Fruit fly (Drosophila melanogaster) whole organism, embryonic: ENCODE results near the gene CG6830.

Experiments used
- Asciz ChIP-seq: fragments of 200-800 bp; sonication (Bioruptor generic); optimal IDR thresholded peaks from 2 replicates; lab custom pipeline; 2017; ENCODE audit warnings: missing biosample characterization, mild to moderate bottlenecking, missing genetic modification characterization, missing genetic modification reagents
- CG11504 ChIP-seq: fragments of 200-800 bp; sonication (Bioruptor generic); optimal IDR thresholded peaks from 3 replicates; lab custom pipeline; 2019; ENCODE audit warnings: missing biosample characterization, mild to moderate bottlenecking, missing genetic modification characterization, moderate library complexity
- CG15073 ChIP-seq: fragments of 200-800 bp; sonication (Bioruptor generic); optimal IDR thresholded peaks from 2 replicates; lab custom pipeline; 2016; ENCODE audit warnings: missing biosample characterization, missing genetic modification characterization
- CG17829 ChIP-seq: fragments of 200-800 bp; optimal IDR thresholded peaks from 2 replicates; lab custom pipeline; 2019; ENCODE audit warnings: missing biosample characterization, mild to moderate bottlenecking, missing genetic modification characterization, moderate library complexity
- CG2129 ChIP-seq: fragments of 200-800 bp; sonication (Bioruptor generic); IDR thresholded peaks from 2 replicates; pipeline ENCODE4 v1.3.6; 2022; ENCODE audit warnings: missing biosample characterization, missing genetic modification characterization; ENCODE audit not compliant: partially characterized antibody
- CG3065 ChIP-seq: fragments of 200-800 bp; sonication (Bioruptor generic); optimal IDR thresholded peaks from 2 replicates; lab custom pipeline; 2016; ENCODE audit warnings: missing biosample characterization, missing genetic modification characterization
- CG31365 ChIP-seq: fragments of 200-800 bp; sonication (Bioruptor generic); optimal IDR thresholded peaks from 2 replicates; lab custom pipeline; 2018; ENCODE audit warnings: missing biosample characterization, mild to moderate bottlenecking, missing genetic modification characterization
- CG3407 ChIP-seq: fragments of 200-800 bp; sonication (Bioruptor generic); optimal IDR thresholded peaks from 2 replicates; lab custom pipeline; 2018; ENCODE audit warnings: missing biosample characterization, mild to moderate bottlenecking, missing genetic modification characterization
- CG34422 ChIP-seq: fragments of 200-800 bp; sonication (Bioruptor generic); IDR thresholded peaks from 3 replicates; pipeline ENCODE4 v1.3.6; 2022; ENCODE audit warnings: missing biosample characterization, missing genetic modification characterization
- CG4360 ChIP-seq: fragments of 200-800 bp; sonication (Bioruptor generic); IDR thresholded peaks from 2 replicates; pipeline ENCODE4 v1.3.6; 2022; ENCODE audit warnings: missing biosample characterization, missing genetic modification characterization
- CG4854 ChIP-seq: fragments of 200-800 bp; sonication (Bioruptor generic); optimal IDR thresholded peaks from 2 replicates; lab custom pipeline; 2016; ENCODE audit warnings: missing biosample characterization, missing genetic modification characterization, inconsistent platforms
- CG7987 ChIP-seq: fragments of 200-800 bp; sonication (Bioruptor generic); optimal IDR thresholded peaks from 2 replicates; lab custom pipeline; 2018; ENCODE audit warnings: missing biosample characterization, mild to moderate bottlenecking, missing genetic modification characterization, moderate library complexity
- CG8388 ChIP-seq: fragments of 200-800 bp; sonication (Bioruptor generic); optimal IDR thresholded peaks from 2 replicates; lab custom pipeline; 2019; ENCODE audit warnings: missing biosample characterization, mild to moderate bottlenecking, missing genetic modification characterization, moderate library complexity
- CG8944 ChIP-seq: fragments of 200-800 bp; sonication (Bioruptor generic); optimal IDR thresholded peaks from 3 replicates; lab custom pipeline; 2016; ENCODE audit warnings: missing biosample characterization, missing genetic modification characterization
- CG9215 ChIP-seq: fragments of 200-800 bp; sonication (Bioruptor generic); IDR thresholded peaks from 2 replicates; pipeline ENCODE4 v1.3.6; 2022; ENCODE audit warnings: missing biosample characterization, missing genetic modification characterization
- CG9817 ChIP-seq: fragments of 200-800 bp; sonication (Bioruptor generic); optimal IDR thresholded peaks from 2 replicates; lab custom pipeline; 2018; ENCODE audit warnings: missing biosample characterization, mild to moderate bottlenecking, missing genetic modification characterization, moderate library complexity
- Dfd ChIP-seq, 2 experiments: fragments of >200 bp; optimal IDR thresholded peaks; 2 replicates each; lab custom pipeline; 2017; ENCODE audit warnings: missing biosample characterization in 2 of 2, missing genetic modification characterization in 2 of 2
- Doc3 ChIP-seq: fragments of 200-800 bp; sonication (Bioruptor generic); IDR thresholded peaks from 3 replicates; pipeline ENCODE4 v1.3.6; 2022; ENCODE audit warnings: missing biosample characterization, missing genetic modification characterization; ENCODE audit not compliant: partially characterized antibody
- Dref ChIP-seq: fragments of 200-800 bp; sonication (Bioruptor generic); IDR thresholded peaks from 2 replicates; pipeline ENCODE4 v1.3.6; 2022; ENCODE audit warnings: missing biosample characterization, missing genetic modification characterization
- H15 ChIP-seq: fragments of 200-800 bp; sonication (Bioruptor generic); IDR thresholded peaks from 3 replicates; pipeline ENCODE4 v1.3.6; 2022; ENCODE audit warnings: missing biosample characterization, missing genetic modification characterization
- HmgZ ChIP-seq: fragments of 200-800 bp; sonication (Bioruptor generic); optimal IDR thresholded peaks from 2 replicates; lab custom pipeline; 2018; ENCODE audit warnings: missing biosample characterization, mild to moderate bottlenecking, missing genetic modification characterization
- Lpt ChIP-seq: fragments of >200 bp; optimal IDR thresholded peaks from 2 replicates; lab custom pipeline; 2018; ENCODE audit warnings: missing biosample characterization, missing genetic modification characterization
- MESR4 ChIP-seq: fragments of 200-800 bp; sonication (Bioruptor generic); optimal IDR thresholded peaks from 2 replicates; lab custom pipeline; 2018; ENCODE audit warnings: missing biosample characterization, mild to moderate bottlenecking, missing genetic modification characterization, moderate library complexity
- Mrtf ChIP-seq: fragments of 200-800 bp; sonication (Bioruptor generic); IDR thresholded peaks from 3 replicates; pipeline ENCODE4 v1.3.6; 2022; ENCODE audit warnings: missing biosample characterization, missing genetic modification characterization
- Ptx1 ChIP-seq: fragments of 200-800 bp; sonication (Bioruptor generic); IDR thresholded peaks from 2 replicates; pipeline ENCODE4 v1.3.6; 2022; ENCODE audit warnings: missing biosample characterization, missing genetic modification characterization
- Rfx ChIP-seq: fragments of 200-800 bp; sonication (Bioruptor generic); IDR thresholded peaks from 2 replicates; pipeline ENCODE4 v1.3.6; 2022; ENCODE audit warnings: missing biosample characterization, missing genetic modification characterization
- Xrp1 ChIP-seq: fragments of 200-800 bp; sonication (Bioruptor generic); IDR thresholded peaks from 2 replicates; pipeline ENCODE4 v1.3.6; 2022; ENCODE audit warnings: missing biosample characterization, missing genetic modification characterization
- bab2 ChIP-seq: fragments of 200-800 bp; sonication (Bioruptor generic); optimal IDR thresholded peaks from 2 replicates; lab custom pipeline; 2016; ENCODE audit warnings: missing biosample characterization, missing genetic modification characterization
- corto ChIP-seq: fragments of 200-800 bp; sonication (Bioruptor generic); optimal IDR thresholded peaks from 2 replicates; lab custom pipeline; 2016; ENCODE audit warnings: missing biosample characterization, mild to moderate bottlenecking, missing genetic modification characterization, moderate library complexity
- crol ChIP-seq: fragments of 200-800 bp; sonication (Bioruptor generic); IDR thresholded peaks from 2 replicates; pipeline ENCODE4 v1.3.6; 2022; ENCODE audit warnings: missing biosample characterization, missing genetic modification characterization
- esg ChIP-seq: fragments of 200-800 bp; sonication (Bioruptor generic); conservative IDR thresholded peaks from 2 replicates; pipeline ENCODE4 v1.3.6; 2022; ENCODE audit warnings: missing biosample characterization, missing genetic modification characterization
- gsb ChIP-seq: fragments of 200-800 bp; sonication (Bioruptor generic); IDR thresholded peaks from 2 replicates; pipeline ENCODE4 v1.3.6; 2022; ENCODE audit warnings: missing biosample characterization, missing genetic modification characterization
- gsb-n ChIP-seq: fragments of 200-800 bp; sonication (Bioruptor generic); optimal IDR thresholded peaks from 3 replicates; lab custom pipeline; 2018; ENCODE audit warnings: missing biosample characterization, mild to moderate bottlenecking, missing genetic modification characterization
- hb ChIP-seq: fragments of 200-800 bp; sonication (Bioruptor generic); IDR thresholded peaks from 3 replicates; pipeline ENCODE4 v1.3.6; 2022; ENCODE audit warnings: missing biosample characterization, missing genetic modification characterization; ENCODE audit not compliant: partially characterized antibody
- kni ChIP-seq: fragments of 200-800 bp; sonication (Bioruptor generic); optimal IDR thresholded peaks from 3 replicates; lab custom pipeline; 2017; ENCODE audit warnings: mild to moderate bottlenecking, missing biosample characterization, missing genetic modification reagents, missing genetic modification characterization
- lola ChIP-seq, 3 experiments: fragments of >200 bp in 2 of 3; fragments of 200-800 bp in 1 of 3; sonication (Bioruptor generic) in 1 of 3; optimal IDR thresholded peaks; 2 replicates each; lab custom pipeline; 2017 to 2019; ENCODE audit warnings: missing biosample characterization in 3 of 3, missing genetic modification characterization in 3 of 3, mild to moderate bottlenecking in 1 of 3, moderate library complexity in 1 of 3
- org-1 ChIP-seq: fragments of 200-800 bp; sonication (Bioruptor generic); optimal IDR thresholded peaks from 2 replicates; lab custom pipeline; 2017; ENCODE audit warnings: missing biosample characterization, missing genetic modification characterization
- pfk ChIP-seq: fragments of 200-800 bp; sonication (Bioruptor generic); optimal IDR thresholded peaks from 2 replicates; lab custom pipeline; 2018; ENCODE audit warnings: missing biosample characterization, mild to moderate bottlenecking, missing genetic modification characterization, moderate library complexity
- scrt ChIP-seq: fragments of 200-800 bp; sonication (Bioruptor generic); optimal IDR thresholded peaks from 2 replicates; lab custom pipeline; 2018; ENCODE audit warnings: missing biosample characterization, mild to moderate bottlenecking, missing genetic modification characterization, moderate library complexity
- sd ChIP-seq: fragments of 200-800 bp; sonication (Bioruptor generic); optimal IDR thresholded peaks from 3 replicates; lab custom pipeline; 2018; ENCODE audit warnings: missing biosample characterization, mild to moderate bottlenecking, missing genetic modification characterization, moderate library complexity
- seq ChIP-seq: fragments of 200-800 bp; sonication (Bioruptor generic); IDR thresholded peaks from 2 replicates; pipeline ENCODE4 v1.3.6; 2022; ENCODE audit warnings: missing biosample characterization, missing genetic modification characterization
- sima ChIP-seq: fragments of 200-800 bp; sonication (Bioruptor generic); optimal IDR thresholded peaks from 2 replicates; lab custom pipeline; 2016; ENCODE audit warnings: missing biosample characterization, missing genetic modification characterization
- slou ChIP-seq: fragments of 200-800 bp; sonication (Bioruptor generic); optimal IDR thresholded peaks from 3 replicates; lab custom pipeline; 2016; ENCODE audit warnings: missing biosample characterization, missing genetic modification characterization
- so ChIP-seq: fragments of 200-800 bp; sonication (Bioruptor generic); IDR thresholded peaks from 3 replicates; pipeline ENCODE4 v1.3.6; 2022; ENCODE audit warnings: missing biosample characterization, missing genetic modification characterization
- sqz ChIP-seq: fragments of 200-800 bp; sonication (Bioruptor generic); optimal IDR thresholded peaks from 3 replicates; lab custom pipeline; 2018; ENCODE audit warnings: missing biosample characterization, mild to moderate bottlenecking, missing genetic modification characterization
- stwl ChIP-seq: fragments of 200-800 bp; sonication (Bioruptor generic); optimal IDR thresholded peaks from 3 replicates; lab custom pipeline; 2018; ENCODE audit warnings: missing biosample characterization, mild to moderate bottlenecking, missing genetic modification characterization, moderate library complexity
- ttk ChIP-seq: fragments of 200-800 bp; sonication (Bioruptor generic); IDR thresholded peaks from 2 replicates; pipeline ENCODE4 v2.1.2; 2022; ENCODE audit warnings: missing biosample characterization, missing genetic modification characterization
- zf30C ChIP-seq: fragments of 200-800 bp; sonication (Bioruptor generic); optimal IDR thresholded peaks from 3 replicates; lab custom pipeline; 2018; ENCODE audit warnings: missing biosample characterization, mild to moderate bottlenecking, missing genetic modification characterization

The CG6830 gene

DNA sequence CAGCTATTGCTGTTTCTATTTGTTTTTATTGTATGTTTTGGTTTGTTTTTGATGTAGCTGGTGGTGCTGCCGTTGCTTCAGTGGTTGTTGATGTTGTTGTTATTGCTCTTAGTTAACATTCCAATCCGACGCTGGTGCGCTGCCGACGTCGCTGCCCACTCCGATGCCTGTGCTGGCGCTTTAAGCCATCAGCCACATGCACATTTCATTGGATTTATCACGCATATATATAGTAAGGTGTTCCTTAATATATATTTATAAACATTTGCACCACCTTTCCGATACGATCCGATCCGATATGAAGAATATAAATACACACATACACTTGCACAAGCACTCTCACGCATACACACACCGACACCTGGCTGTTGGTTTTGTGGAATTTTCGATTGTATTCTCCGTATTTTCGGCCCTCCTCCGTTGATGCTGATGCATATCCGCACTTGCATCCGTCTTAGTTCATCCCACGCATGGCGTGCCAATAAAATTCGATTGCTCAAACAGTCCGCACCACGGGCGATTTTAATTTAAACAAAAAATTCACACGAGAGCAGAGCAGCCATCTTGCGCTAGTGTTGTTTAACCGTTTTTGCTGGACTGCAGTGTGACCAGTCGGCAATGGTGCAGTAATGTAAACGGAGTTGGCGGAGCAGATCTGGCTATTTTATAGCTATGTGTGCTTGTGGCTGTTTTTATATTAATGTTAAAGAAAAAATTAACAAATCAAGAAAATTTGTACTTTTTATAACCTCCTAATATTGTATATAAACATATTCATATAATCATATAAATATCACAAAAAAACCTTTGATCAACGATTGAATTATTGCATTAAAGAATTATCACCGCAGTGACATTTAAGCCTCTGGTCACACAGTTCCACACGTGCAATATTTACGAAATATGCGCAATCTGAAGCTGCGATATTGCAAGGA, 33.8 kb downstream of the CG6830 start, which contains the start of the genes Csk and Elp1 (continued):
- TF ChIP-seq Rfx: peak; percentile 68; the same call in 1 of the 2 replicates
- peak; percentile 91 for TF ChIP-seq sd (tag; lab: Kevin White, UChicago)
- TF ChIP-seq CG11504 (tag; lab: Kevin White, UChicago): peak; percentile 75
- no peak for TF ChIP-seq ttk
- no peak for TF ChIP-seq so
- peak in 1 of 3 experiments; percentile 63 for TF ChIP-seq lola (GFP tag; optimal IDR thresholded peaks at IDR 0.05; lab: Kevin White, UChicago)
- TF ChIP-seq CG8944: peak; percentile 31
- TF ChIP-seq CG2129: no peak
- TF ChIP-seq zf30C: no peak
- TF ChIP-seq CG17829: peak; percentile 73
- no peak for TF ChIP-seq Doc3 (GFP tag; lab: Robert Waterston, UW)
- TF ChIP-seq CG9215: peak; percentile 42
- no peak for TF ChIP-seq CG31365
- peak; percentile 97 for TF ChIP-seq MESR4 (GFP tag; lab: Kevin White, UChicago)
- TF ChIP-seq pfk (GFP tag; lab: Kevin White, UChicago): no peak
- TF ChIP-seq corto: no peak
- no peak for TF ChIP-seq Lpt (GFP tag; lab: Kevin White, UChicago)
- TF ChIP-seq CG9817 (tag; lab: Kevin White, UChicago): peak; percentile 58
- no peak for TF ChIP-seq esg (GFP tag; lab: Robert Waterston, UW)
- TF ChIP-seq HmgZ (tag; lab: Kevin White, UChicago): peak; percentile 75
- no peak for TF ChIP-seq Dfd (GFP tag; optimal IDR thresholded peaks at IDR 0.05; lab: Kevin White, UChicago)
- TF ChIP-seq CG34422 (GFP tag; lab: Robert Waterston, UW): peak; percentile 37; the same call in 1 of the 3 replicates
- TF ChIP-seq CG8388 (GFP tag; lab: Kevin White, UChicago): peak; percentile 30
- no peak for TF ChIP-seq org-1 (GFP tag; lab: Kevin White, UChicago)
- TF ChIP-seq sima: no peak
- peak; percentile 56; the same call in 1 of the 2 replicates for TF ChIP-seq Xrp1 (GFP tag; lab: Robert Waterston, UW)
- peak; percentile 97 for TF ChIP-seq stwl (tag; lab: Kevin White, UChicago)
- TF ChIP-seq slou (GFP tag; lab: Kevin White, UChicago): peak; percentile 37
- no peak for TF ChIP-seq CG7987 (GFP tag; lab: Kevin White, UChicago)
- TF ChIP-seq H15 (GFP tag; lab: Robert Waterston, UW): no peak
- TF ChIP-seq Asciz (GFP tag; lab: Kevin White, UChicago): no peak
- TF ChIP-seq seq (GFP tag; lab: Robert Waterston, UW): 0 out of 2 replicates have a peak, but pooled peaks have one; percentile 15
- TF ChIP-seq kni (GFP tag; lab: Kevin White, UChicago): peak; percentile 39
- TF ChIP-seq crol (GFP tag; lab: Robert Waterston, UW): no peak
- TF ChIP-seq gsb: no peak
- no peak for TF ChIP-seq hb (GFP tag; lab: Robert Waterston, UW)
- TF ChIP-seq gsb-n: peak; percentile 43
- peak; percentile 20 for TF ChIP-seq sqz (GFP tag; lab: Kevin White, UChicago)
- TF ChIP-seq CG15073 (GFP tag; lab: Kevin White, UChicago): no peak
- TF ChIP-seq Mrtf (GFP tag; lab: Robert Waterston, UW): no peak
- peak; percentile 17 for TF ChIP-seq CG3407 (GFP tag; lab: Kevin White, UChicago)
- no peak for TF ChIP-seq CG3065
- peak; percentile 30; the same call in 1 of the 2 replicates for TF ChIP-seq Dref (GFP tag; lab: Robert Waterston, UW)
- peak; percentile 80 for TF ChIP-seq CG4360
- peak; percentile 16 for TF ChIP-seq CG4854 (GFP tag; lab: Kevin White, UChicago)
- TF ChIP-seq Ptx1 (GFP tag; lab: Robert Waterston, UW): peak; percentile 45
- TF ChIP-seq scrt (GFP tag; lab: Kevin White, UChicago): peak; percentile 26
- peak; percentile 22 for TF ChIP-seq bab2 (GFP tag; lab: Kevin White, UChicago)
